Worm (Caenorhabditis elegans): Measurements from ENCODE around the gene cec-2.

DNA sequence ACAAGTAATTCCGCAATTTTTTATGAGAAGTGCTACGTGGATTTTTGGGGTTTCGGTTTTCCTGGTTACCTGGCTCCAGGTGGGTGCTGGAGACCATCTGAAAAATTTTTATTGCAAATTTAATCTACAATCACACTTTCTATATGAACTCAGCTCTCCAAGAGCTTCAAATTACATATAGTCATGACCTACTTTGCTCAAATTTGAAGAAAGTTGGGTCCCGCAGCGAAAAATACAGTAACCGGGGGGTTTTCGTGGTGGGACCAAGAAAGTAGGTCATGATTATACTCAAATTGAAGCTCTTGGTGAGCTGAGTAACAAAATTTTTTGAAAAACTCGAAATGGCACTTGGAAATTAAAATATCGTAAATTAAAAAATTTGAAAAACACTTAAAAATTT lies 10.1 kb upstream of the cec-2 start, which contains the start of gene ets-8:
- TF ChIP-seq ama-1 (optimal IDR thresholded peaks at IDR 0.05) (no peak), ama-1 (GFP tag; optimal IDR thresholded peaks at IDR 0.05) (no peak), ceh-100 (GFP tag; IDR thresholded peaks at IDR 0.05) (no peak), unc-62 (GFP tag; optimal IDR thresholded peaks at IDR 0.05) (no peak), tlf-1 (GFP tag; optimal IDR thresholded peaks at IDR 0.05) (no peak), athp-1 (tag; optimal IDR thresholded peaks at IDR 0.05) (no peak), F52B5.7 (tag; optimal IDR thresholded peaks at IDR 0.05) (no peak), madf-6 (GFP tag; IDR thresholded peaks at IDR 0.05) (no peak), snpc-4 (GFP tag; optimal IDR thresholded peaks at IDR 0.05) (no peak), snpc-4 (tag; optimal IDR thresholded peaks at IDR 0.05) (no peak), F33H1.4 (GFP tag; IDR thresholded peaks at IDR 0.05) (no peak), rec-8 (tag; optimal IDR thresholded peaks at IDR 0.05) (no peak), hrde-1 (tag; optimal IDR thresholded peaks at IDR 0.05; ENCODE audit: borderline replicate concordance) (no peak), sptf-2 (GFP tag; optimal IDR thresholded peaks at IDR 0.05) (no peak), lsl-1 (GFP tag; optimal IDR thresholded peaks at IDR 0.05) (no peak), sea-2 (GFP tag; IDR thresholded peaks at IDR 0.05) (no peak)
